Fruit fly (Drosophila melanogaster): ENCODE data around the gene Fancm.

Gene Fancm

DNA sequence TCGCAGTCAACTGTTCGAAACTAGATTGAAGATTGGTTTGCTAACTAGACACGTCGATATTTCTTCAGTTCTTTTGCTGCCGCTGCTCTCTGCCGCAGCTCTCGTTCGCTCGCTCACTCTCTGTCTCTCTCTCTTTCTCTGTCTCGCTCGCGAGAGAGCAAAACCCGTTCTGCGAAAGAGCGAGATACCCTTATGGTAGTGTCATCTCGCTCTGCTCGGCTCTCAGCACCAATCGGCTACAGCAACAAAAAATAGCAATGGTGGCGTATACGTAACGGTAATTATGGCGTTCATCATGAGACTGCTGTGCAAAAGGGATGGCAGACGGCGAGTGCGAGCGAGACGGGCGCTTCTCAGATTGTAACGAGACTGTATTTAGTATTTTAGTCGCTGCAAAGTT lies 35.8 kb upstream of the Fancm start, which contains the start of gene lbe (continued):
- peak; percentile 51 for TF ChIP-seq Scr (GFP tag; IDR thresholded peaks at IDR 0.05; ENCODE audit: partially characterized antibody)
- TF ChIP-seq ATbp (GFP tag; optimal IDR thresholded peaks at IDR 0.05) = no peak
- no peak for TF ChIP-seq CG8388 (GFP tag; optimal IDR thresholded peaks at IDR 0.05)
- no peak for TF ChIP-seq danr (GFP tag; IDR thresholded peaks at IDR 0.05)
- TF ChIP-seq unpg (GFP tag; optimal IDR thresholded peaks at IDR 0.05) = peak; percentile 2
- peak; percentile 23 for TF ChIP-seq wek (GFP tag; optimal IDR thresholded peaks at IDR 0.05)
- TF ChIP-seq CG12942 (GFP tag; optimal IDR thresholded peaks at IDR 0.05) = no peak
- TF ChIP-seq fru (optimal IDR thresholded peaks at IDR 0.05) = no peak
- no peak for TF ChIP-seq Xbp1 (GFP tag; optimal IDR thresholded peaks at IDR 0.05)
- peak; percentile 26 for TF ChIP-seq CG9437 (GFP tag; optimal IDR thresholded peaks at IDR 0.05)
- TF ChIP-seq hbn (GFP tag; IDR thresholded peaks at IDR 0.05; ENCODE audit: partially characterized antibody) = peak; percentile 39; the same call in 1 of the 2 replicates
- no peak for TF ChIP-seq CG8765 (GFP tag; IDR thresholded peaks at IDR 0.05)
- peak; percentile 64; the same call in 3 of the 4 replicates for TF ChIP-seq Dll (GFP tag; IDR thresholded peaks at IDR 0.05; ENCODE audit: partially characterized antibody)
- TF ChIP-seq Deaf1 (tag; optimal IDR thresholded peaks at IDR 0.05) = peak; percentile 72
- no peak for TF ChIP-seq E2f1 (GFP tag; IDR thresholded peaks at IDR 0.05)
- peak; percentile 82 for TF ChIP-seq vvl (GFP tag; IDR thresholded peaks at IDR 0.05)
- TF ChIP-seq Nf-YB (GFP tag; optimal IDR thresholded peaks at IDR 0.05) = peak; percentile 100
- TF ChIP-seq Med (GFP tag) = peak; percentile 65
- TF ChIP-seq pros (GFP tag; optimal IDR thresholded peaks at IDR 0.05) = peak; percentile 1
- TF ChIP-seq CG2129 (GFP tag; IDR thresholded peaks at IDR 0.05; ENCODE audit: partially characterized antibody) = 0 out of 2 replicates have a peak, but pooled peaks have one; percentile 24
- no peak for TF ChIP-seq prd (optimal IDR thresholded peaks at IDR 0.05)
- TF ChIP-seq prd (GFP tag; IDR thresholded peaks at IDR 0.05) = peak; percentile 46; the same call in 1 of the 3 replicates
- peak; percentile 29 for TF ChIP-seq CG17829 (tag; optimal IDR thresholded peaks at IDR 0.05)
- no peak for TF ChIP-seq CG1529 (GFP tag; optimal IDR thresholded peaks at IDR 0.05)
- TF ChIP-seq Atf6 (GFP tag; IDR thresholded peaks at IDR 0.05) = 0 out of 2 replicates have a peak, but pooled peaks have one; percentile 31
- no peak for TF ChIP-seq CG4820 (GFP tag; optimal IDR thresholded peaks at IDR 0.05)
- no peak for TF ChIP-seq Six4 (GFP tag; optimal IDR thresholded peaks at IDR 0.05)
- no peak for TF ChIP-seq hkb (optimal IDR thresholded peaks at IDR 0.05)
- TF ChIP-seq hkb (GFP tag; IDR thresholded peaks at IDR 0.05) = peak; percentile 29; the same call in 1 of the 2 replicates
- no peak for TF ChIP-seq tap (tag; optimal IDR thresholded peaks at IDR 0.05)
- TF ChIP-seq CG17328 (GFP tag; IDR thresholded peaks at IDR 0.05) = 0 out of 2 replicates have a peak, but pooled peaks have one; percentile 9
- no peak for TF ChIP-seq CHES-1-like (GFP tag; optimal IDR thresholded peaks at IDR 0.05)
- peak; percentile 3 for TF ChIP-seq CG13624 (GFP tag; optimal IDR thresholded peaks at IDR 0.05)
- TF ChIP-seq CG7745 (tag; optimal IDR thresholded peaks at IDR 0.05) = peak; percentile 31
- peak; percentile 62 for TF ChIP-seq CG13287 (GFP tag; IDR thresholded peaks at IDR 0.05; ENCODE audit: partially characterized antibody)
- TF ChIP-seq CrebB (tag; optimal IDR thresholded peaks at IDR 0.05) = peak; percentile 36
- peak; percentile 90 to 92 for TF ChIP-seq Trl (optimal IDR thresholded peaks at IDR 0.05)
- peak; percentile 60 for TF ChIP-seq Trl (GFP tag; optimal IDR thresholded peaks at IDR 0.05)
- TF ChIP-seq mirr (GFP tag; optimal IDR thresholded peaks at IDR 0.05) = peak; percentile 7
- TF ChIP-seq croc (GFP tag; conservative IDR thresholded peaks at IDR 0.05) = no peak
- TF ChIP-seq pan (optimal IDR thresholded peaks at IDR 0.05) = no peak
- peak in 1 of 2 experiments; percentile 23 for TF ChIP-seq pan (GFP tag; optimal IDR thresholded peaks at IDR 0.05 in 1 of 2, IDR thresholded peaks at IDR 0.05 in 1 of 2)
- TF ChIP-seq B-H2 (GFP tag; optimal IDR thresholded peaks at IDR 0.05) = peak; percentile 4
- TF ChIP-seq schlank (tag; optimal IDR thresholded peaks at IDR 0.05) = no peak
- peak; percentile 69; the same call in 1 of the 2 replicates for TF ChIP-seq sna (GFP tag; IDR thresholded peaks at IDR 0.05; ENCODE audit: partially characterized antibody)
- peak; percentile 36 for TF ChIP-seq HmgZ (tag; optimal IDR thresholded peaks at IDR 0.05)
- TF ChIP-seq rib (GFP tag; IDR thresholded peaks at IDR 0.05) = peak; percentile 49; the same call in 1 of the 2 replicates
- peak; percentile 71; the same call in 2 of the 3 replicates for TF ChIP-seq ci (GFP tag; IDR thresholded peaks at IDR 0.05)
- 0 out of 2 replicates have a peak, but pooled peaks have one; percentile 15 for TF ChIP-seq Drgx (GFP tag; IDR thresholded peaks at IDR 0.05)
- no peak for TF ChIP-seq dmrt11E (tag; optimal IDR thresholded peaks at IDR 0.05)
- TF ChIP-seq Awh (GFP tag; IDR thresholded peaks at IDR 0.05) = no peak; the same call in 1 of the 2 replicates

Measured in whole organism, embryonic.